Worm (Caenorhabditis elegans): ENCODE results near the gene C17C3.15.
A peak's percentile ranks its signal among the peaks of the same experiment; 100 is the strongest.

The C17C3.15 gene

DNA sequence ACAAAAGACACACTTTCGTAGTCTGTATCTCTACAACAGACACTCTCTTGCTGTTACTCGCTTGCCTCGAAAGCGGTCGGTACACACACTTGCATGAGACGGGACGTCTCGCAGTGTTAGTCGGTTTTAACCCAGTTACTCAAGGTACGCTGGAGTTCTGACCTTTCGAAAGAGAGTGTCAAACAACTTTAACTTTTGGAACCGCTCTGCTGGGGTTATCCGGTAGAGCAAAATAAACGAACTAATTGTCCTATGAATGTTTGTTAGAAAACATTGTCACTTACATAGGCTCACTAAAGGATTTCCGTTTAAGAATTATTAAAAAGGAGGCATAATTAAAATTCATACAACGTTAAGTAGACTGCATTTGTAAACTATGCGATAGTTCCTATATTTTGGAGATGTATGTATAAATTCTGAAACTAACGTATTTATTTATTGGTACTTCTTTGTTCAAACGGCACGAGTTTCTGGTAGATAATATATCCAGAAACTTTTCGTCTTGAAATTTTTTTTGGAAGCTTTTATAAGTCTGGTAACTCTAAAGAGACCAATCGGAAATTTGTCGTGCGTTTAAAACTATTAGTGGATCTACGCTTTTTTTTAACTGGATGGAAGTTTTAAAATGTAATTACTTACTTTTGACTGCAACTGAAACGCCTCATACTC is 26.8 kb upstream of the C17C3.15 start:
- TF ChIP-seq lin-13 (GFP tag; optimal IDR thresholded peaks at IDR 0.05) (peak; percentile 98), crh-2 (tag; optimal IDR thresholded peaks at IDR 0.05) (peak; percentile 99), ama-1 (optimal IDR thresholded peaks at IDR 0.05) (peak; percentile 100), egl-27 (tag; optimal IDR thresholded peaks at IDR 0.05) (peak; percentile 99), dmd-4 (tag; optimal IDR thresholded peaks at IDR 0.05) (peak; percentile 71), gmeb-1 (tag; optimal IDR thresholded peaks at IDR 0.05) (peak; percentile 95), nhr-77 (tag; optimal IDR thresholded peaks at IDR 0.05) (peak; percentile 65), sma-9 (GFP tag; optimal IDR thresholded peaks at IDR 0.05) (peak; percentile 99), sma-9 (tag; optimal IDR thresholded peaks at IDR 0.05) (peak; percentile 73), blmp-1 (tag; optimal IDR thresholded peaks at IDR 0.05; ENCODE audit: insufficient read depth) (peak; percentile 90), nhr-6 (tag; optimal IDR thresholded peaks at IDR 0.05) (peak; percentile 98), unc-55 (GFP tag; optimal IDR thresholded peaks at IDR 0.05) (peak; percentile 99), unc-62 (GFP tag; optimal IDR thresholded peaks at IDR 0.05) (peak; percentile 86), elt-3 (tag; optimal IDR thresholded peaks at IDR 0.05) (no peak), peb-1 (tag; optimal IDR thresholded peaks at IDR 0.05) (peak; percentile 59), Y55F3AM.14 (GFP tag; optimal IDR thresholded peaks at IDR 0.05) (peak; percentile 95), mab-5 (tag; optimal IDR thresholded peaks at IDR 0.05) (peak; percentile 96), fos-1 (tag; optimal IDR thresholded peaks at IDR 0.05) (peak; percentile 98), mbf-1 (tag; optimal IDR thresholded peaks at IDR 0.05) (peak; percentile 61), nhr-12 (tag; optimal IDR thresholded peaks at IDR 0.05) (peak; percentile 74), F13H6.1 (tag; optimal IDR thresholded peaks at IDR 0.05) (peak; percentile 98), nhr-10 (tag; optimal IDR thresholded peaks at IDR 0.05) (peak; percentile 95), unc-39 (tag; optimal IDR thresholded peaks at IDR 0.05) (peak; percentile 76), ztf-4 (tag; optimal IDR thresholded peaks at IDR 0.05) (peak; percentile 99), skn-1 (tag; optimal IDR thresholded peaks at IDR 0.05) (peak; percentile 92), sma-3 (GFP tag; optimal IDR thresholded peaks at IDR 0.05) (peak; percentile 98), nhr-23 (tag; optimal IDR thresholded peaks at IDR 0.05) (no peak), ZK546.5 (tag; optimal IDR thresholded peaks at IDR 0.05) (peak; percentile 58), C34F6.9 (tag; optimal IDR thresholded peaks at IDR 0.05) (peak; percentile 99), snpc-4 (tag; optimal IDR thresholded peaks at IDR 0.05) (peak; percentile 100), nhr-25 (tag; optimal IDR thresholded peaks at IDR 0.05) (peak; percentile 97), alr-1 (tag; optimal IDR thresholded peaks at IDR 0.05) (no peak), zag-1 (tag; optimal IDR thresholded peaks at IDR 0.05) (peak; percentile 98), ztf-1 (GFP tag; conservative IDR thresholded peaks at IDR 0.05) (no peak), elt-1 (tag; optimal IDR thresholded peaks at IDR 0.05) (no peak), nhr-11 (tag; optimal IDR thresholded peaks at IDR 0.05) (peak; percentile 81), ztf-11 (tag; optimal IDR thresholded peaks at IDR 0.05) (peak; percentile 62), lin-39 (tag; optimal IDR thresholded peaks at IDR 0.05) (peak; percentile 91), lsy-2 (tag; optimal IDR thresholded peaks at IDR 0.05) (peak; percentile 94 to 97), nhr-129 (tag; optimal IDR thresholded peaks at IDR 0.05) (peak; percentile 99), sem-4 (tag; optimal IDR thresholded peaks at IDR 0.05) (peak; percentile 98), mdl-1 (tag; optimal IDR thresholded peaks at IDR 0.05) (peak; percentile 88 to 92), lin-11 (tag; optimal IDR thresholded peaks at IDR 0.05) (peak; percentile 98), nhr-237 (tag; optimal IDR thresholded peaks at IDR 0.05) (peak; percentile 88), R02D3.7 (tag; optimal IDR thresholded peaks at IDR 0.05) (peak; percentile 80), nhr-21 (tag; optimal IDR thresholded peaks at IDR 0.05) (peak; percentile 99), ceh-82 (tag; optimal IDR thresholded peaks at IDR 0.05) (peak; percentile 87), ceh-16 (tag; optimal IDR thresholded peaks at IDR 0.05) (peak; percentile 93), aly-2 (tag; optimal IDR thresholded peaks at IDR 0.05) (peak; percentile 100)

All from whole organism, L2 larva.